Worm (Caenorhabditis elegans): ENCODE data around the gene vha-3.

DNA sequence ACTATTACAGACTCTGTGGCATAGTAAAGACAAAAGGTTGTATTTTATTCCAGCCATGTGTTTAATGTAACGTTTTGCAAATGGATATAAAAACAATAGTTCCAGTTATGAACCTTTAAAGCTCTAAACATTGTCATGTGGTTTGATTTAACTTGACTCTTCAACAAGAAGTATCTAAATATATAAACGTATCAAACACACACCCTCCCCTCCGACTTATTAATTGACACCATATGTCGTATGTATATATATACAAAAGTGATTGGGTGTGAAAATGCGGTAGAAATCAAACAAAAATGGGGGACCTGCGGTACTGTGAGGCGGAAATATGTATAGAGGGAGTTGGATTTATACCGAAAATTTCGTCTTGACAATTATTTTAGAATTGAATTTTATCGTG, 17.4 kb downstream of the vha-3 start:
- TF ChIP-seq ceh-13 (GFP tag; optimal IDR thresholded peaks at IDR 0.05) (no peak), B0310.2 (tag; optimal IDR thresholded peaks at IDR 0.05) (no peak), ama-1 (optimal IDR thresholded peaks at IDR 0.05) (no peak), sea-1 (GFP tag; conservative IDR thresholded peaks at IDR 0.05) (no peak), hnd-1 (tag; optimal IDR thresholded peaks at IDR 0.05) (no peak), scrt-1 (GFP tag; IDR thresholded peaks at IDR 0.05) (no peak), hmbx-1 (tag; optimal IDR thresholded peaks at IDR 0.05) (no peak), tbx-11 (GFP tag; IDR thresholded peaks at IDR 0.05) (no peak), F13C5.2 (tag; optimal IDR thresholded peaks at IDR 0.05) (no peak), ets-7 (tag; optimal IDR thresholded peaks at IDR 0.05) (no peak), tra-4 (tag; optimal IDR thresholded peaks at IDR 0.05) (no peak), aly-1 (tag; optimal IDR thresholded peaks at IDR 0.05) (no peak)

Measured in whole organism, early embryonic.